Worm (Caenorhabditis elegans) whole organism, L2 larva: ENCODE data around the gene F41H10.2.
A peak's percentile ranks its signal among the peaks of the same experiment; 100 is the strongest.

Source experiments
- R02D3.7 ChIP-seq: fragments of 150-350 bp; optimal IDR thresholded peaks from 2 replicates; lab custom pipeline; 2014; ENCODE audit warnings: missing biosample characterization, missing genetic modification characterization
- Y55F3AM.14 ChIP-seq: fragments of 200-800 bp; sonication (Bioruptor generic); optimal IDR thresholded peaks from 2 replicates; lab custom pipeline; 2018; ENCODE audit warnings: mild to moderate bottlenecking, missing genetic modification characterization, missing compliant biosample characterization
- ZK546.5 ChIP-seq: sonication (generic microtip); optimal IDR thresholded peaks from 2 replicates; lab custom pipeline; 2017; ENCODE audit warnings: missing biosample characterization, missing genetic modification characterization
- alr-1 ChIP-seq: fragments of 150-350 bp; optimal IDR thresholded peaks from 2 replicates; lab custom pipeline; 2014; ENCODE audit warnings: missing biosample characterization, missing genetic modification characterization
- aly-2 ChIP-seq: fragments of 150-350 bp; optimal IDR thresholded peaks from 2 replicates; lab custom pipeline; 2014; ENCODE audit warnings: missing biosample characterization, missing genetic modification characterization
- blmp-1 ChIP-seq: sonication (generic microtip); optimal IDR thresholded peaks from 2 replicates; lab custom pipeline; 2017; ENCODE audit warnings: missing genetic modification characterization, mild to moderate bottlenecking, missing compliant biosample characterization, antibody characterized with exemption, moderate library complexity; ENCODE audit not compliant: insufficient read depth
- ceh-16 ChIP-seq: fragments of 150-350 bp; optimal IDR thresholded peaks from 2 replicates; lab custom pipeline; 2014; ENCODE audit warnings: missing biosample characterization, missing genetic modification characterization
- crh-2 ChIP-seq: sonication (generic microtip); optimal IDR thresholded peaks from 2 replicates; lab custom pipeline; 2017; ENCODE audit warnings: missing biosample characterization, missing genetic modification characterization
- elt-1 ChIP-seq: fragments of 150-350 bp; optimal IDR thresholded peaks from 2 replicates; lab custom pipeline; 2014; ENCODE audit warnings: missing biosample characterization, missing genetic modification characterization
- elt-3 ChIP-seq: sonication (generic microtip); optimal IDR thresholded peaks from 2 replicates; lab custom pipeline; 2017; ENCODE audit warnings: missing biosample characterization, missing genetic modification characterization
- lin-11 ChIP-seq: fragments of 150-350 bp; sonication (generic microtip); optimal IDR thresholded peaks from 2 replicates; lab custom pipeline; 2014; ENCODE audit warnings: missing biosample characterization, missing genetic modification characterization, inconsistent platforms, mixed read lengths
- lin-13 ChIP-seq: fragments of 150-350 bp; optimal IDR thresholded peaks from 2 replicates; lab custom pipeline; 2014; ENCODE audit warnings: missing biosample characterization, missing genetic modification reagents, missing genetic modification characterization
- lin-39 ChIP-seq: fragments of 150-350 bp; optimal IDR thresholded peaks from 2 replicates; lab custom pipeline; 2014; ENCODE audit warnings: missing biosample characterization, missing genetic modification reagents, missing genetic modification characterization
- lsy-2 ChIP-seq, 2 experiments: fragments of 150-350 bp in 1 of 2; sonication (generic microtip) in 1 of 2; optimal IDR thresholded peaks; 2 replicates each; lab custom pipeline; 2014 to 2017; ENCODE audit warnings: missing biosample characterization in 2 of 2, missing genetic modification characterization in 2 of 2
- mab-5 ChIP-seq: fragments of 150-350 bp; optimal IDR thresholded peaks from 2 replicates; lab custom pipeline; 2014; ENCODE audit warnings: missing biosample characterization, missing genetic modification characterization
- mdl-1 ChIP-seq, 2 experiments: fragments of 150-350 bp in 1 of 2; sonication (generic microtip) in 1 of 2; optimal IDR thresholded peaks; 2 replicates each; lab custom pipeline; 2017; ENCODE audit warnings: missing biosample characterization in 2 of 2, missing genetic modification characterization in 2 of 2
- nhr-10 ChIP-seq: sonication (generic microtip); optimal IDR thresholded peaks from 2 replicates; lab custom pipeline; 2017; ENCODE audit warnings: missing biosample characterization, missing genetic modification characterization
- nhr-11 ChIP-seq: fragments of 150-350 bp; optimal IDR thresholded peaks from 2 replicates; lab custom pipeline; 2014; ENCODE audit warnings: missing biosample characterization, missing genetic modification characterization
- nhr-129 ChIP-seq: fragments of 150-350 bp; optimal IDR thresholded peaks from 2 replicates; lab custom pipeline; 2014; ENCODE audit warnings: missing biosample characterization, missing genetic modification characterization
- nhr-21 ChIP-seq: fragments of 150-350 bp; optimal IDR thresholded peaks from 2 replicates; lab custom pipeline; 2014; ENCODE audit warnings: missing biosample characterization, missing genetic modification characterization
- nhr-23 ChIP-seq: fragments of 150-350 bp; optimal IDR thresholded peaks from 2 replicates; lab custom pipeline; 2014; ENCODE audit warnings: missing biosample characterization, missing genetic modification reagents, missing genetic modification characterization
- nhr-237 ChIP-seq: fragments of 150-350 bp; optimal IDR thresholded peaks from 2 replicates; lab custom pipeline; 2014; ENCODE audit warnings: missing biosample characterization, missing genetic modification characterization
- nhr-25 ChIP-seq: fragments of 150-350 bp; sonication (generic microtip); optimal IDR thresholded peaks from 3 replicates; lab custom pipeline; 2014; ENCODE audit warnings: missing biosample characterization, missing genetic modification characterization
- nhr-6 ChIP-seq: fragments of 150-350 bp; optimal IDR thresholded peaks from 2 replicates; lab custom pipeline; 2014; ENCODE audit warnings: missing biosample characterization, missing genetic modification characterization
- nhr-77 ChIP-seq: fragments of 150-350 bp; optimal IDR thresholded peaks from 2 replicates; lab custom pipeline; 2014; ENCODE audit warnings: missing biosample characterization, missing genetic modification characterization
- peb-1 ChIP-seq: fragments of 150-350 bp; optimal IDR thresholded peaks from 2 replicates; lab custom pipeline; 2014; ENCODE audit warnings: missing biosample characterization, missing genetic modification characterization
- sem-4 ChIP-seq: fragments of 150-350 bp; optimal IDR thresholded peaks from 2 replicates; lab custom pipeline; 2014; ENCODE audit warnings: missing biosample characterization, missing genetic modification reagents, missing genetic modification characterization
- skn-1 ChIP-seq: sonication (generic microtip); optimal IDR thresholded peaks from 2 replicates; lab custom pipeline; 2017; ENCODE audit warnings: missing biosample characterization, missing genetic modification characterization
- sma-3 ChIP-seq: sonication (generic microtip); optimal IDR thresholded peaks from 2 replicates; lab custom pipeline; 2016; ENCODE audit warnings: missing genetic modification reagents, missing genetic modification characterization, missing compliant biosample characterization
- sma-9 ChIP-seq, 2 experiments: fragments of 150-350 bp in 1 of 2; sonication (generic microtip) in 1 of 2; optimal IDR thresholded peaks; 2 replicates each; lab custom pipeline; 2014 to 2016; ENCODE audit warnings: missing genetic modification characterization in 2 of 2, mild to moderate bottlenecking in 1 of 2, missing biosample characterization in 1 of 2, missing compliant biosample characterization in 1 of 2, missing genetic modification reagents in 1 of 2, moderate library complexity in 1 of 2
- snpc-4 ChIP-seq: fragments of 150-350 bp; optimal IDR thresholded peaks from 2 replicates; lab custom pipeline; 2014; ENCODE audit warnings: missing biosample characterization, missing genetic modification characterization
- unc-55 ChIP-seq: fragments of 150-350 bp; sonication (generic microtip); optimal IDR thresholded peaks from 3 replicates; lab custom pipeline; 2014; ENCODE audit warnings: missing biosample characterization, missing genetic modification reagents, missing genetic modification characterization
- unc-62 ChIP-seq: fragments of 150-350 bp; optimal IDR thresholded peaks from 2 replicates; lab custom pipeline; 2014; ENCODE audit warnings: missing biosample characterization, missing genetic modification reagents, missing genetic modification characterization
- zag-1 ChIP-seq: fragments of 150-350 bp; optimal IDR thresholded peaks from 2 replicates; lab custom pipeline; 2014; ENCODE audit warnings: missing biosample characterization, missing genetic modification characterization
- ztf-1 ChIP-seq: fragments of 200-800 bp; sonication (Bioruptor generic); conservative IDR thresholded peaks from 2 replicates; pipeline ENCODE4 v1.3.6; 2022; ENCODE audit warnings: missing genetic modification characterization, missing compliant biosample characterization
- ztf-4 ChIP-seq: fragments of 150-350 bp; optimal IDR thresholded peaks from 2 replicates; lab custom pipeline; 2014; ENCODE audit warnings: missing biosample characterization, missing genetic modification characterization

Gene F41H10.2

ce11 chrIV:5394687-5395086 lies 13.3 kb downstream of the F41H10.2 start, which contains the start of the genes perm-3 and swsn-6 (continued):
- TF ChIP-seq nhr-11 (tag; lab: Kevin White, UChicago) (no peak), lin-39 (tag; lab: Kevin White, UChicago) (no peak), snpc-4 (tag; lab: Kevin White, UChicago) (peak; percentile 64), nhr-6 (tag; lab: Kevin White, UChicago) (peak; percentile 63), mab-5 (peak; percentile 83), nhr-21 (tag; lab: Kevin White, UChicago) (peak; percentile 51), nhr-237 (no peak), lin-13 (GFP tag; lab: Kevin White, UChicago) (peak; percentile 77), sma-3 (peak; percentile 69), ztf-1 (GFP tag; lab: Robert Waterston, UW) (no peak), peb-1 (tag; lab: Kevin White, UChicago) (no peak), mdl-1 (tag; optimal IDR thresholded peaks at IDR 0.05; lab: Kevin White, UChicago) (no peak), lin-11 (tag; lab: Kevin White, UChicago) (peak; percentile 55), nhr-77 (no peak), ceh-16 (tag; lab: Kevin White, UChicago) (peak; percentile 66), unc-62 (GFP tag; lab: Kevin White, UChicago) (no peak), ztf-4 (tag; lab: Kevin White, UChicago) (no peak), elt-1 (tag; lab: Kevin White, UChicago) (no peak), nhr-129 (tag; lab: Kevin White, UChicago) (peak; percentile 60), skn-1 (tag; lab: Kevin White, UChicago) (peak; percentile 16)
- TF ChIP-seq, all 48 proteins: peak for 26

ce11 chrIV:5396769-5397168 lies 15.3 kb downstream of the F41H10.2 start, which contains the start of gene ZK616.3:
Gene ZK616.3, plus strand, starts transcription at chrIV:5397069.
- TF ChIP-seq elt-3: no peak
- TF ChIP-seq sem-4: no peak
- no peak for TF ChIP-seq nhr-10
- no peak for TF ChIP-seq snpc-4 (tag; lab: Kevin White, UChicago)
- TF ChIP-seq nhr-21 (tag; lab: Kevin White, UChicago): no peak
- no peak for TF ChIP-seq unc-62 (GFP tag; lab: Kevin White, UChicago)

ce11 chrIV:5397539-5397938 lies 16.1 kb downstream of the F41H10.2 start, which contains the start of gene ZK616.2:
Gene ZK616.2, plus strand, starts transcription at chrIV:5397839.
- TF ChIP-seq unc-55 (no peak), aly-2 (no peak), Y55F3AM.14 (no peak), lsy-2 (tag; optimal IDR thresholded peaks at IDR 0.05; lab: Kevin White, UChicago) (no peak), crh-2 (no peak), nhr-23 (no peak), blmp-1 (tag; lab: Kevin White, UChicago) (no peak), nhr-129 (tag; lab: Kevin White, UChicago) (no peak), alr-1 (tag; lab: Kevin White, UChicago) (no peak), nhr-77 (no peak), nhr-6 (tag; lab: Kevin White, UChicago) (no peak), snpc-4 (tag; lab: Kevin White, UChicago) (no peak)

ce11 chrIV:5400609-5401008 lies 19.2 kb downstream of the F41H10.2 start, which contains the start of gene ZK616.1:
Gene ZK616.1, plus strand, starts transcription at chrIV:5400909.
- TF ChIP-seq ztf-4 (tag; lab: Kevin White, UChicago) (no peak), skn-1 (tag; lab: Kevin White, UChicago) (no peak), nhr-11 (tag; lab: Kevin White, UChicago) (no peak), sma-9 (GFP tag; optimal IDR thresholded peaks at IDR 0.05; lab: Kevin White, UChicago) (no peak), sma-9 (tag; optimal IDR thresholded peaks at IDR 0.05; lab: Kevin White, UChicago) (no peak), ZK546.5 (no peak), nhr-237 (no peak), mab-5 (no peak), crh-2 (no peak), nhr-21 (tag; lab: Kevin White, UChicago) (no peak), alr-1 (tag; lab: Kevin White, UChicago) (no peak), nhr-77 (no peak), unc-62 (GFP tag; lab: Kevin White, UChicago) (no peak), zag-1 (tag; lab: Kevin White, UChicago) (no peak), mdl-1 (tag; optimal IDR thresholded peaks at IDR 0.05; lab: Kevin White, UChicago) (no peak), R02D3.7 (tag; lab: Kevin White, UChicago) (no peak), elt-1 (tag; lab: Kevin White, UChicago) (no peak), nhr-25 (tag; lab: Kevin White, UChicago) (no peak), lin-11 (tag; lab: Kevin White, UChicago) (no peak)
- TF ChIP-seq, all 48 proteins: peak for 0
